Worm (Caenorhabditis elegans) whole organism, L1 larva: ENCODE measurements around the gene Y46B2A.4.
A peak's percentile ranks its signal among the peaks of the same experiment; 100 is the strongest.

Experiments used
- C16A3.4 ChIP-seq: fragments of 150-350 bp; optimal IDR thresholded peaks from 2 replicates; lab custom pipeline; 2014; ENCODE audit warnings: missing biosample characterization, missing genetic modification characterization
- C34B4.2 ChIP-seq: sonication (generic microtip); optimal IDR thresholded peaks from 2 replicates; lab custom pipeline; 2017; ENCODE audit warnings: mild to moderate bottlenecking, missing genetic modification characterization, missing compliant biosample characterization
- Y116A8C.19 ChIP-seq: sonication (generic microtip); optimal IDR thresholded peaks from 2 replicates; lab custom pipeline; 2016; ENCODE audit warnings: missing compliant biosample characterization, missing genetic modification characterization, borderline replicate concordance
- alr-1 ChIP-seq: fragments of 200-800 bp; sonication (Bioruptor generic); optimal IDR thresholded peaks from 2 replicates; lab custom pipeline; 2018; ENCODE audit warnings: borderline replicate concordance, mild to moderate bottlenecking, missing genetic modification characterization, missing compliant biosample characterization
- ama-1 ChIP-seq: fragments of 150-350 bp; optimal IDR thresholded peaks from 2 replicates; lab custom pipeline; 2014
- blmp-1 ChIP-seq: fragments of 150-350 bp; optimal IDR thresholded peaks from 2 replicates; lab custom pipeline; 2014; ENCODE audit warnings: missing biosample characterization, missing genetic modification characterization
- ceh-82 ChIP-seq, 3 experiments: fragments of 150-350 bp in 1 of 3; sonication (generic microtip) in 2 of 3; optimal IDR thresholded peaks; 2 replicates each; lab custom pipeline; 2014 to 2017; ENCODE audit warnings: missing biosample characterization in 3 of 3, missing genetic modification characterization in 3 of 3
- dsc-1 ChIP-seq: sonication (generic microtip); optimal IDR thresholded peaks from 2 replicates; lab custom pipeline; 2016; ENCODE audit warnings: mild to moderate bottlenecking, missing genetic modification characterization, missing compliant biosample characterization
- efl-1 ChIP-seq, 4 experiments: fragments of 150-350 bp; optimal IDR thresholded peaks in 3 of 4; peaks in 1 of 4; 1 replicate in 1 of 4; 2 replicates in 3 of 4; lab custom pipeline; 2014; ENCODE audit warnings: missing biosample characterization in 2 of 4, missing genetic modification characterization in 2 of 4, missing genetic modification reagents in 2 of 4
- efl-3 ChIP-seq: fragments of 200-800 bp; sonication (Bioruptor generic); optimal IDR thresholded peaks from 2 replicates; lab custom pipeline; 2018; ENCODE audit warnings: mild to moderate bottlenecking, missing genetic modification characterization, missing compliant biosample characterization
- egl-27 ChIP-seq, 2 experiments: fragments of 150-350 bp in 1 of 2; sonication (generic microtip); optimal IDR thresholded peaks; 3 replicates each; lab custom pipeline; 2017 to 2018; ENCODE audit warnings: missing biosample characterization in 2 of 2, missing genetic modification characterization in 2 of 2, missing genetic modification reagents in 2 of 2
- elt-3 ChIP-seq, 6 experiments: fragments of 150-350 bp in 1 of 6; sonication (generic microtip); optimal IDR thresholded peaks; 2 replicates each; lab custom pipeline; 2017 to 2018; ENCODE audit warnings: missing biosample characterization in 6 of 6, missing genetic modification characterization in 6 of 6, inconsistent platforms in 1 of 6
- ets-5 ChIP-seq: fragments of 200-800 bp; sonication (Bioruptor generic); IDR thresholded peaks from 2 replicates; pipeline ENCODE4 v1.3.6; 2022; ENCODE audit warnings: missing genetic modification characterization, missing compliant biosample characterization
- fkh-10 ChIP-seq: sonication (generic microtip); optimal IDR thresholded peaks from 2 replicates; lab custom pipeline; 2017; ENCODE audit warnings: missing biosample characterization, missing genetic modification reagents, missing genetic modification characterization
- fkh-4 ChIP-seq: sonication (generic microtip); optimal IDR thresholded peaks from 2 replicates; lab custom pipeline; 2016; ENCODE audit warnings: missing compliant biosample characterization, missing genetic modification characterization, borderline replicate concordance
- fkh-8 ChIP-seq: sonication (generic microtip); optimal IDR thresholded peaks from 2 replicates; lab custom pipeline; 2016; ENCODE audit warnings: mild to moderate bottlenecking, missing genetic modification characterization, missing compliant biosample characterization
- fos-1 ChIP-seq: fragments of 150-350 bp; optimal IDR thresholded peaks from 2 replicates; lab custom pipeline; 2014; ENCODE audit warnings: missing biosample characterization, missing genetic modification characterization
- grh-1 ChIP-seq: fragments of 200-800 bp; sonication (Bioruptor generic); IDR thresholded peaks from 2 replicates; pipeline ENCODE4 v1.3.6; 2022; ENCODE audit warnings: missing genetic modification reagents, missing genetic modification characterization, missing compliant biosample characterization
- hlh-17 ChIP-seq: fragments of 200-800 bp; sonication (Bioruptor generic); optimal IDR thresholded peaks from 2 replicates; lab custom pipeline; 2018; ENCODE audit warnings: missing genetic modification characterization, mild to moderate bottlenecking, missing compliant biosample characterization, moderate library complexity, borderline replicate concordance
- isw-1 ChIP-seq: fragments of 200-800 bp; sonication (Bioruptor generic); IDR thresholded peaks from 2 replicates; pipeline ENCODE4 v1.3.6; 2022; ENCODE audit warnings: missing genetic modification characterization, missing compliant biosample characterization
- jun-1 ChIP-seq: fragments of 150-350 bp; optimal IDR thresholded peaks from 2 replicates; lab custom pipeline; 2014; ENCODE audit warnings: missing biosample characterization, missing genetic modification reagents, missing genetic modification characterization
- lin-13 ChIP-seq: fragments of 150-350 bp; optimal IDR thresholded peaks from 2 replicates; lab custom pipeline; 2014; ENCODE audit warnings: missing biosample characterization, missing genetic modification reagents, missing genetic modification characterization
- lin-14 ChIP-seq: fragments of 200-800 bp; sonication (Bioruptor generic); optimal IDR thresholded peaks from 2 replicates; lab custom pipeline; 2018; ENCODE audit warnings: mild to moderate bottlenecking, missing genetic modification characterization, moderate library complexity, missing compliant biosample characterization
- lsy-2 ChIP-seq, 2 experiments: fragments of 150-350 bp; optimal IDR thresholded peaks; 2 replicates each; lab custom pipeline; 2014; ENCODE audit warnings: missing biosample characterization in 2 of 2, missing genetic modification characterization in 2 of 2
- mab-9 ChIP-seq: fragments of 200-800 bp; sonication (Bioruptor generic); IDR thresholded peaks from 2 replicates; pipeline ENCODE4 v1.3.6; 2022; ENCODE audit warnings: missing genetic modification reagents, missing genetic modification characterization, missing compliant biosample characterization
- mdl-1 ChIP-seq, 2 experiments: fragments of 150-350 bp; optimal IDR thresholded peaks; 2 replicates each; lab custom pipeline; 2014 to 2017; ENCODE audit warnings: missing biosample characterization in 2 of 2, missing genetic modification characterization in 2 of 2, inconsistent platforms in 1 of 2
- mep-1 ChIP-seq: fragments of 150-350 bp; optimal IDR thresholded peaks from 2 replicates; lab custom pipeline; 2014; ENCODE audit warnings: missing biosample characterization, missing genetic modification characterization
- nhr-11 ChIP-seq: fragments of 150-350 bp; optimal IDR thresholded peaks from 2 replicates; lab custom pipeline; 2014; ENCODE audit warnings: missing biosample characterization, missing genetic modification characterization
- nhr-12 ChIP-seq: sonication (generic microtip); optimal IDR thresholded peaks from 2 replicates; lab custom pipeline; 2017; ENCODE audit warnings: missing biosample characterization, missing genetic modification characterization
- nhr-19 ChIP-seq: fragments of 200-800 bp; sonication (Bioruptor generic); conservative IDR thresholded peaks from 2 replicates; pipeline ENCODE4 v1.3.6; 2022; ENCODE audit warnings: missing genetic modification characterization, missing compliant biosample characterization
- nhr-20 ChIP-seq: sonication (generic microtip); optimal IDR thresholded peaks from 2 replicates; lab custom pipeline; 2016; ENCODE audit warnings: mild to moderate bottlenecking, missing genetic modification characterization, missing compliant biosample characterization
- nhr-28 ChIP-seq: fragments of 150-350 bp; optimal IDR thresholded peaks from 2 replicates; lab custom pipeline; 2014; ENCODE audit warnings: missing biosample characterization, missing genetic modification characterization
- nhr-47 ChIP-seq: sonication (generic microtip); optimal IDR thresholded peaks from 2 replicates; lab custom pipeline; 2016; ENCODE audit warnings: mild to moderate bottlenecking, missing genetic modification characterization, moderate library complexity, missing compliant biosample characterization
- nhr-71 ChIP-seq: sonication (generic microtip); optimal IDR thresholded peaks from 2 replicates; lab custom pipeline; 2016; ENCODE audit warnings: mild to moderate bottlenecking, missing genetic modification characterization, moderate library complexity, missing compliant biosample characterization
- nhr-76 ChIP-seq: sonication (generic microtip); optimal IDR thresholded peaks from 2 replicates; lab custom pipeline; 2017; ENCODE audit warnings: missing biosample characterization, missing genetic modification characterization
- nhr-84 ChIP-seq: sonication (generic microtip); optimal IDR thresholded peaks from 2 replicates; lab custom pipeline; 2017; ENCODE audit warnings: missing biosample characterization, missing genetic modification characterization
- pag-3 ChIP-seq: sonication (generic microtip); optimal IDR thresholded peaks from 2 replicates; lab custom pipeline; 2017; ENCODE audit warnings: missing genetic modification characterization, mild to moderate bottlenecking, missing compliant biosample characterization, antibody characterized with exemption, borderline replicate concordance; ENCODE audit not compliant: insufficient read depth
- pax-3 ChIP-seq: fragments of 200-800 bp; sonication (Bioruptor generic); optimal IDR thresholded peaks from 2 replicates; lab custom pipeline; 2018; ENCODE audit warnings: mild to moderate bottlenecking, missing genetic modification characterization, moderate library complexity, missing compliant biosample characterization
- pqm-1 ChIP-seq: sonication (generic microtip); optimal IDR thresholded peaks from 3 replicates; lab custom pipeline; 2017; ENCODE audit warnings: missing biosample characterization, missing genetic modification characterization
- rnt-1 ChIP-seq: sonication (generic microtip); optimal IDR thresholded peaks from 2 replicates; lab custom pipeline; 2016; ENCODE audit warnings: mild to moderate bottlenecking, missing genetic modification characterization, moderate library complexity, missing compliant biosample characterization
- skn-1 ChIP-seq: fragments of 150-350 bp; optimal IDR thresholded peaks from 2 replicates; lab custom pipeline; 2014; ENCODE audit warnings: missing biosample characterization, missing genetic modification characterization
- snpc-4 ChIP-seq: fragments of 150-350 bp; optimal IDR thresholded peaks from 2 replicates; lab custom pipeline; 2014; ENCODE audit warnings: missing biosample characterization, missing genetic modification characterization
- snu-23 ChIP-seq: sonication (generic microtip); optimal IDR thresholded peaks from 2 replicates; lab custom pipeline; 2016; ENCODE audit warnings: missing genetic modification characterization, missing compliant biosample characterization
- sup-37 ChIP-seq: fragments of 200-800 bp; sonication (Bioruptor generic); optimal IDR thresholded peaks from 2 replicates; lab custom pipeline; 2018; ENCODE audit warnings: mild to moderate bottlenecking, missing genetic modification characterization, missing compliant biosample characterization
- swsn-7 ChIP-seq: sonication (generic microtip); optimal IDR thresholded peaks from 2 replicates; lab custom pipeline; 2016; ENCODE audit warnings: missing genetic modification characterization, missing compliant biosample characterization
- tbx-2 ChIP-seq: sonication (generic microtip); optimal IDR thresholded peaks from 2 replicates; lab custom pipeline; 2016; ENCODE audit warnings: missing genetic modification characterization, missing compliant biosample characterization
- vab-15 ChIP-seq: sonication (generic microtip); optimal IDR thresholded peaks from 2 replicates; lab custom pipeline; 2017; ENCODE audit warnings: missing genotype, mild to moderate bottlenecking, missing genetic modification characterization, missing compliant biosample characterization
- xbp-1 ChIP-seq: sonication (generic microtip); optimal IDR thresholded peaks from 2 replicates; lab custom pipeline; 2016; ENCODE audit warnings: missing genetic modification characterization, missing compliant biosample characterization
- zag-1 ChIP-seq: fragments of 150-350 bp; optimal IDR thresholded peaks from 2 replicates; lab custom pipeline; 2014; ENCODE audit warnings: missing biosample characterization, missing genetic modification characterization
- zip-4 ChIP-seq: fragments of 200-800 bp; sonication (Bioruptor generic); optimal IDR thresholded peaks from 2 replicates; lab custom pipeline; 2018; ENCODE audit warnings: mild to moderate bottlenecking, missing genetic modification characterization, moderate library complexity, missing compliant biosample characterization

Gene Y46B2A.4

DNA sequence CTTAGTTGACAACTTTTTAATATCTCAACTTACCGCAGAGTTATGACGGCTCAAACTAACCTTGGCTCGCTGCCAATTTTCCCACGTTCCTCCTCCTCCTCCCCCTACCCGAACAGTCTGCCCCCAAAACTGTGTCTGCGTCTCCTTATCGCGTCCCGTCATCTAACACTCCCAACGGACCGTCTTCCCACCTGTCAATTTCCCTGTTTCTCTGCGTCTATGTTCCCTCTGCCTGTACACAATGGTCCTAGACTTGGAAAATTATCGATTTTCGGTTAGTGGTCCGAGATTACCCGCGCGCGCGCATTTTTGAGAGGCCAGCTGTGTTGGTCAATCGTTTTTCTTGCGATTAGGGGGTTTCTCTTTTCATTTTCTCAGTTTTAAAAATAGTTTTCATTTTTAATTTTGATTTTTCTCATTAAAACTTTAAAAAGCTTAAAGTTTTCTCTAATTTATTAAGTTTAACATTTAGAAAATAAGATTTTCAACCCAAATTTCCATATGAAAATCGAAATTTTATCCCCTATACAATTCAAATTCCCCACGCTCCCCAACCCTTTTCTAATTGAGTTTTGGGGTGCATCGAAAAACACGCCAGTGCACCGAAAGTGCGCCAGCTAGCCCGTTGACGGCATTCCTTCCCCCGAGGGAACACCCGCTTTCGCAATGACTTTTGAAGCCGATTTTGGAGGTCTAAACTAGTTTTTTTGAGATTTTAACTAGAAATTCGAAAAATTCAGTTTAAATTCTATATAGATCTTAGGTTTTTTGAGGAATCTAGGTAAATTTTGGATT lies 11.5 kb downstream of the Y46B2A.4 start, which contains the start of gene alg-2 (continued):
- TF ChIP-seq ceh-82 (tag; optimal IDR thresholded peaks at IDR 0.05; lab: Kevin White, UChicago): peak in 2 of 3 experiments; percentile 6 to 71
- peak; percentile 40 for TF ChIP-seq snpc-4
- TF ChIP-seq swsn-7 (tag; lab: Kevin White, UChicago): peak; percentile 37
- TF ChIP-seq nhr-28 (tag; lab: Kevin White, UChicago): no peak
- peak; percentile 60 for TF ChIP-seq rnt-1
- no peak for TF ChIP-seq efl-3 (GFP tag; lab: Kevin White, UChicago)
- TF ChIP-seq fkh-10: no peak
- no peak for TF ChIP-seq egl-27 (tag; optimal IDR thresholded peaks at IDR 0.05; lab: Kevin White, UChicago)
- peak in 1 of 6 experiments; percentile 24 for TF ChIP-seq elt-3 (tag; optimal IDR thresholded peaks at IDR 0.05; lab: Kevin White, UChicago)
- no peak for TF ChIP-seq isw-1 (GFP tag; lab: Robert Waterston, UW)
- no peak for TF ChIP-seq fkh-4 (tag; lab: Kevin White, UChicago)
- no peak for TF ChIP-seq pax-3
- no peak for TF ChIP-seq C34B4.2 (tag; lab: Kevin White, UChicago)
- peak; percentile 16 for TF ChIP-seq tbx-2 (tag; lab: Kevin White, UChicago)
- peak; percentile 26 for TF ChIP-seq lin-13 (GFP tag; lab: Kevin White, UChicago)
- TF ChIP-seq skn-1: peak; percentile 42
- TF ChIP-seq mep-1: peak; percentile 75
- no peak for TF ChIP-seq alr-1
- peak; percentile 43 for TF ChIP-seq snu-23
- no peak for TF ChIP-seq nhr-76
- 0 out of 2 replicates have a peak, but pooled peaks have one; percentile 13 for TF ChIP-seq grh-1
- peak; percentile 26 for TF ChIP-seq nhr-20
- peak; percentile 53 for TF ChIP-seq nhr-71 (tag; lab: Kevin White, UChicago)
- peak; percentile 23; the same call in 1 of the 2 replicates for TF ChIP-seq nhr-19 (GFP tag; lab: Robert Waterston, UW)
- peak; percentile 15 for TF ChIP-seq dsc-1 (tag; lab: Kevin White, UChicago)
- TF ChIP-seq C16A3.4 (tag; lab: Kevin White, UChicago): peak; percentile 51
- TF ChIP-seq xbp-1 (tag; lab: Kevin White, UChicago): peak; percentile 14
- TF ChIP-seq ets-5 (GFP tag; lab: Robert Waterston, UW): no peak
- TF ChIP-seq lin-14: peak; percentile 86
- TF ChIP-seq Y116A8C.19 (tag; lab: Kevin White, UChicago): no peak
- peak; percentile 38 to 57 for TF ChIP-seq lsy-2 (tag; optimal IDR thresholded peaks at IDR 0.05; lab: Kevin White, UChicago)
- TF ChIP-seq pag-3 (tag; lab: Kevin White, UChicago): no peak
- no peak for TF ChIP-seq mab-9 (GFP tag; lab: Robert Waterston, UW)
- no peak for TF ChIP-seq nhr-12 (tag; lab: Kevin White, UChicago)
- peak; percentile 56 for TF ChIP-seq efl-1 (optimal IDR thresholded peaks at IDR 0.05; lab: Kevin White, UChicago)
- TF ChIP-seq efl-1 (GFP tag; optimal IDR thresholded peaks at IDR 0.05 in 1 of 2; lab: Kevin White, UChicago): peak; percentile 67 to 95
- TF ChIP-seq zip-4: no peak
- no peak for TF ChIP-seq jun-1 (tag; lab: Kevin White, UChicago)
- TF ChIP-seq nhr-11 (tag; lab: Kevin White, UChicago): no peak
- peak; percentile 22 for TF ChIP-seq fkh-8 (tag; lab: Kevin White, UChicago)
- no peak for TF ChIP-seq nhr-84 (tag; lab: Kevin White, UChicago)
- peak; percentile 55 for TF ChIP-seq nhr-47 (tag; lab: Kevin White, UChicago)
- no peak for TF ChIP-seq ama-1 (lab: Kevin White, UChicago)
- no peak for TF ChIP-seq mdl-1 (tag; optimal IDR thresholded peaks at IDR 0.05; lab: Kevin White, UChicago)
- TF ChIP-seq blmp-1 (tag; lab: Kevin White, UChicago): no peak
- TF ChIP-seq sup-37: no peak
- TF ChIP-seq fos-1 (tag; lab: Kevin White, UChicago): no peak
- TF ChIP-seq zag-1 (tag; lab: Kevin White, UChicago): no peak
- no peak for TF ChIP-seq pqm-1 (tag; lab: Kevin White, UChicago)
- TF ChIP-seq hlh-17 (GFP tag; lab: Kevin White, UChicago): no peak
- no peak for TF ChIP-seq vab-15 (tag; lab: Kevin White, UChicago)
